Worm (Caenorhabditis elegans) whole organism, L2 larva: ENCODE results near the gene mdt-15.

Experiments
- R02D3.7 ChIP-seq: fragments of 150-350 bp; optimal IDR thresholded peaks from 2 replicates; lab custom pipeline; 2014; ENCODE audit warnings: missing biosample characterization, missing genetic modification characterization
- ama-1 ChIP-seq: fragments of 150-350 bp; optimal IDR thresholded peaks from 2 replicates; lab custom pipeline; 2018; ENCODE audit warnings: inconsistent platforms
- gmeb-1 ChIP-seq: fragments of 150-350 bp; optimal IDR thresholded peaks from 2 replicates; lab custom pipeline; 2014; ENCODE audit warnings: missing biosample characterization, missing genetic modification characterization
- nhr-11 ChIP-seq: fragments of 150-350 bp; optimal IDR thresholded peaks from 2 replicates; lab custom pipeline; 2014; ENCODE audit warnings: missing biosample characterization, missing genetic modification characterization
- nhr-12 ChIP-seq: fragments of 150-350 bp; optimal IDR thresholded peaks from 2 replicates; lab custom pipeline; 2014; ENCODE audit warnings: missing biosample characterization, missing genetic modification characterization
- nhr-21 ChIP-seq: fragments of 150-350 bp; optimal IDR thresholded peaks from 2 replicates; lab custom pipeline; 2014; ENCODE audit warnings: missing biosample characterization, missing genetic modification characterization
- nhr-23 ChIP-seq: fragments of 150-350 bp; optimal IDR thresholded peaks from 2 replicates; lab custom pipeline; 2014; ENCODE audit warnings: missing biosample characterization, missing genetic modification reagents, missing genetic modification characterization
- skn-1 ChIP-seq: sonication (generic microtip); optimal IDR thresholded peaks from 2 replicates; lab custom pipeline; 2017; ENCODE audit warnings: missing biosample characterization, missing genetic modification characterization
- sma-3 ChIP-seq: sonication (generic microtip); optimal IDR thresholded peaks from 2 replicates; lab custom pipeline; 2016; ENCODE audit warnings: missing genetic modification reagents, missing genetic modification characterization, missing compliant biosample characterization
- unc-39 ChIP-seq: fragments of 150-350 bp; optimal IDR thresholded peaks from 2 replicates; lab custom pipeline; 2014; ENCODE audit warnings: missing biosample characterization, missing genetic modification characterization

ce11 chrIII:5798747-5799146 lies 34.8 kb downstream of the mdt-15 start, which contains the start of gene ceh-10:
- no peak for TF ChIP-seq gmeb-1 (tag; lab: Kevin White, UChicago)
- no peak for TF ChIP-seq nhr-11
- TF ChIP-seq nhr-23 (tag; lab: Kevin White, UChicago): no peak
- no peak for TF ChIP-seq nhr-12 (tag; lab: Kevin White, UChicago)
- TF ChIP-seq ama-1: no peak
- no peak for TF ChIP-seq unc-39 (tag; lab: Kevin White, UChicago)
- TF ChIP-seq R02D3.7 (tag; lab: Kevin White, UChicago): no peak
- TF ChIP-seq sma-3 (GFP tag; lab: Kevin White, UChicago): no peak
- TF ChIP-seq nhr-21: no peak
- no peak for TF ChIP-seq skn-1 (tag; lab: Kevin White, UChicago)
